Worm (Caenorhabditis elegans) whole organism, L1 larva: Measurements from ENCODE around the gene Y43B11AR.1.

Source experiments
- Y116A8C.19 ChIP-seq: sonication (generic microtip); optimal IDR thresholded peaks from 2 replicates; lab custom pipeline; 2016; ENCODE audit warnings: missing compliant biosample characterization, missing genetic modification characterization, borderline replicate concordance
- aha-1 ChIP-seq: fragments of 150-350 bp; optimal IDR thresholded peaks from 2 replicates; lab custom pipeline; 2014; ENCODE audit warnings: missing biosample characterization, missing genetic modification characterization
- aly-2 ChIP-seq: fragments of 150-350 bp; optimal IDR thresholded peaks from 2 replicates; lab custom pipeline; 2014; ENCODE audit warnings: missing biosample characterization, missing genetic modification characterization
- blmp-1 ChIP-seq: fragments of 150-350 bp; optimal IDR thresholded peaks from 2 replicates; lab custom pipeline; 2014; ENCODE audit warnings: missing biosample characterization, missing genetic modification characterization
- ceh-63 ChIP-seq: fragments of 200-800 bp; sonication (Bioruptor generic); optimal IDR thresholded peaks from 2 replicates; lab custom pipeline; 2018; ENCODE audit warnings: mild to moderate bottlenecking, missing genetic modification characterization, missing compliant biosample characterization
- ceh-8 ChIP-seq: fragments of 200-800 bp; sonication (Bioruptor generic); optimal IDR thresholded peaks from 2 replicates; lab custom pipeline; 2018; ENCODE audit warnings: mild to moderate bottlenecking, missing genetic modification characterization, moderate library complexity, missing compliant biosample characterization
- ceh-88 ChIP-seq: fragments of 200-800 bp; sonication (Bioruptor generic); IDR thresholded peaks from 2 replicates; pipeline ENCODE4 v1.3.6; 2022; ENCODE audit warnings: missing genetic modification characterization, missing compliant biosample characterization
- ceh-90 ChIP-seq: sonication (generic microtip); optimal IDR thresholded peaks from 2 replicates; lab custom pipeline; 2016; ENCODE audit warnings: missing genetic modification characterization, missing compliant biosample characterization
- efl-1 ChIP-seq, 4 experiments: fragments of 150-350 bp; optimal IDR thresholded peaks in 3 of 4; peaks in 1 of 4; 1 replicate in 1 of 4; 2 replicates in 3 of 4; lab custom pipeline; 2014; ENCODE audit warnings: missing biosample characterization in 2 of 4, missing genetic modification characterization in 2 of 4, missing genetic modification reagents in 2 of 4
- elt-3 ChIP-seq, 6 experiments: fragments of 150-350 bp in 1 of 6; sonication (generic microtip); optimal IDR thresholded peaks; 2 replicates each; lab custom pipeline; 2017 to 2018; ENCODE audit warnings: missing biosample characterization in 6 of 6, missing genetic modification characterization in 6 of 6, inconsistent platforms in 1 of 6
- fkh-10 ChIP-seq: sonication (generic microtip); optimal IDR thresholded peaks from 2 replicates; lab custom pipeline; 2017; ENCODE audit warnings: missing biosample characterization, missing genetic modification reagents, missing genetic modification characterization
- fkh-8 ChIP-seq: sonication (generic microtip); optimal IDR thresholded peaks from 2 replicates; lab custom pipeline; 2016; ENCODE audit warnings: mild to moderate bottlenecking, missing genetic modification characterization, missing compliant biosample characterization
- fos-1 ChIP-seq: fragments of 150-350 bp; optimal IDR thresholded peaks from 2 replicates; lab custom pipeline; 2014; ENCODE audit warnings: missing biosample characterization, missing genetic modification characterization
- grh-1 ChIP-seq: fragments of 200-800 bp; sonication (Bioruptor generic); IDR thresholded peaks from 2 replicates; pipeline ENCODE4 v1.3.6; 2022; ENCODE audit warnings: missing genetic modification reagents, missing genetic modification characterization, missing compliant biosample characterization
- hlh-17 ChIP-seq: fragments of 200-800 bp; sonication (Bioruptor generic); optimal IDR thresholded peaks from 2 replicates; lab custom pipeline; 2018; ENCODE audit warnings: missing genetic modification characterization, mild to moderate bottlenecking, missing compliant biosample characterization, moderate library complexity, borderline replicate concordance
- hlh-4 ChIP-seq: sonication (generic microtip); optimal IDR thresholded peaks from 2 replicates; lab custom pipeline; 2016; ENCODE audit warnings: mild to moderate bottlenecking, missing genetic modification characterization, missing compliant biosample characterization
- irx-1 ChIP-seq: sonication (generic microtip); optimal IDR thresholded peaks from 2 replicates; lab custom pipeline; 2016; ENCODE audit warnings: missing genetic modification characterization, missing compliant biosample characterization
- isw-1 ChIP-seq: fragments of 200-800 bp; sonication (Bioruptor generic); IDR thresholded peaks from 2 replicates; pipeline ENCODE4 v1.3.6; 2022; ENCODE audit warnings: missing genetic modification characterization, missing compliant biosample characterization
- jun-1 ChIP-seq: fragments of 150-350 bp; optimal IDR thresholded peaks from 2 replicates; lab custom pipeline; 2014; ENCODE audit warnings: missing biosample characterization, missing genetic modification reagents, missing genetic modification characterization
- lin-13 ChIP-seq: fragments of 150-350 bp; optimal IDR thresholded peaks from 2 replicates; lab custom pipeline; 2014; ENCODE audit warnings: missing biosample characterization, missing genetic modification reagents, missing genetic modification characterization
- lin-15B ChIP-seq: fragments of 150-350 bp; sonication (generic microtip); optimal IDR thresholded peaks from 3 replicates; lab custom pipeline; 2014; ENCODE audit warnings: missing biosample characterization, missing genetic modification characterization
- lin-39 ChIP-seq: fragments of 150-350 bp; optimal IDR thresholded peaks from 2 replicates; lab custom pipeline; 2014; ENCODE audit warnings: missing biosample characterization, missing genetic modification reagents, missing genetic modification characterization
- mdl-1 ChIP-seq, 2 experiments: fragments of 150-350 bp; optimal IDR thresholded peaks; 2 replicates each; lab custom pipeline; 2014 to 2017; ENCODE audit warnings: missing biosample characterization in 2 of 2, missing genetic modification characterization in 2 of 2, inconsistent platforms in 1 of 2
- mef-2 ChIP-seq: fragments of 150-350 bp; optimal IDR thresholded peaks from 2 replicates; lab custom pipeline; 2014; ENCODE audit warnings: missing biosample characterization, missing genetic modification characterization
- mep-1 ChIP-seq: fragments of 150-350 bp; optimal IDR thresholded peaks from 2 replicates; lab custom pipeline; 2014; ENCODE audit warnings: missing biosample characterization, missing genetic modification characterization
- nhr-11 ChIP-seq: fragments of 150-350 bp; optimal IDR thresholded peaks from 2 replicates; lab custom pipeline; 2014; ENCODE audit warnings: missing biosample characterization, missing genetic modification characterization
- nhr-12 ChIP-seq: sonication (generic microtip); optimal IDR thresholded peaks from 2 replicates; lab custom pipeline; 2017; ENCODE audit warnings: missing biosample characterization, missing genetic modification characterization
- nhr-19 ChIP-seq: fragments of 200-800 bp; sonication (Bioruptor generic); conservative IDR thresholded peaks from 2 replicates; pipeline ENCODE4 v1.3.6; 2022; ENCODE audit warnings: missing genetic modification characterization, missing compliant biosample characterization
- nhr-237 ChIP-seq: fragments of 150-350 bp; optimal IDR thresholded peaks from 2 replicates; lab custom pipeline; 2014; ENCODE audit warnings: missing biosample characterization, missing genetic modification characterization
- nhr-71 ChIP-seq: sonication (generic microtip); optimal IDR thresholded peaks from 2 replicates; lab custom pipeline; 2016; ENCODE audit warnings: mild to moderate bottlenecking, missing genetic modification characterization, moderate library complexity, missing compliant biosample characterization
- nhr-85 ChIP-seq: sonication (generic microtip); peaks from one replicate; lab custom pipeline; 2016; ENCODE audit warnings: missing genetic modification characterization, inconsistent platforms, missing compliant biosample characterization
- nhr-90 ChIP-seq: sonication (generic microtip); optimal IDR thresholded peaks from 2 replicates; lab custom pipeline; 2016; ENCODE audit warnings: mild to moderate bottlenecking, missing genetic modification characterization, missing compliant biosample characterization; ENCODE audit not compliant: poor library complexity
- pax-3 ChIP-seq: fragments of 200-800 bp; sonication (Bioruptor generic); optimal IDR thresholded peaks from 2 replicates; lab custom pipeline; 2018; ENCODE audit warnings: mild to moderate bottlenecking, missing genetic modification characterization, moderate library complexity, missing compliant biosample characterization
- skn-1 ChIP-seq: fragments of 150-350 bp; optimal IDR thresholded peaks from 2 replicates; lab custom pipeline; 2014; ENCODE audit warnings: missing biosample characterization, missing genetic modification characterization
- snpc-4 ChIP-seq: fragments of 150-350 bp; optimal IDR thresholded peaks from 2 replicates; lab custom pipeline; 2014; ENCODE audit warnings: missing biosample characterization, missing genetic modification characterization
- snu-23 ChIP-seq: sonication (generic microtip); optimal IDR thresholded peaks from 2 replicates; lab custom pipeline; 2016; ENCODE audit warnings: missing genetic modification characterization, missing compliant biosample characterization
- sox-4 ChIP-seq: sonication (generic microtip); optimal IDR thresholded peaks from 2 replicates; lab custom pipeline; 2016; ENCODE audit warnings: missing genetic modification characterization, missing compliant biosample characterization
- swsn-7 ChIP-seq: sonication (generic microtip); optimal IDR thresholded peaks from 2 replicates; lab custom pipeline; 2016; ENCODE audit warnings: missing genetic modification characterization, missing compliant biosample characterization
- unc-30 ChIP-seq: sonication (generic microtip); optimal IDR thresholded peaks from 2 replicates; lab custom pipeline; 2017; ENCODE audit warnings: missing biosample characterization, missing genetic modification characterization
- unc-62 ChIP-seq: fragments of 150-350 bp; optimal IDR thresholded peaks from 2 replicates; lab custom pipeline; 2014; ENCODE audit warnings: missing biosample characterization, missing genetic modification reagents, missing genetic modification characterization
- zip-4 ChIP-seq: fragments of 200-800 bp; sonication (Bioruptor generic); optimal IDR thresholded peaks from 2 replicates; lab custom pipeline; 2018; ENCODE audit warnings: mild to moderate bottlenecking, missing genetic modification characterization, moderate library complexity, missing compliant biosample characterization

Gene Y43B11AR.1

ce11 chrIV:7049672-7050206, 31.6 kb upstream of the Y43B11AR.1 start, which contains the start of gene nhr-105 (continued):
- no peak for TF ChIP-seq hlh-4 (tag; lab: Kevin White, UChicago)
- TF ChIP-seq swsn-7 (tag; lab: Kevin White, UChicago) = peak; percentile 42
- peak; percentile 8 to 41 for TF ChIP-seq efl-1 (optimal IDR thresholded peaks at IDR 0.05; lab: Kevin White, UChicago)
- TF ChIP-seq efl-1 (GFP tag; optimal IDR thresholded peaks at IDR 0.05 in 1 of 2; lab: Kevin White, UChicago) = no peak
- TF ChIP-seq lin-39 (tag; lab: Kevin White, UChicago) = no peak
- TF ChIP-seq snpc-4 = no peak
- peak; percentile 74 for TF ChIP-seq pax-3 (tag; lab: Kevin White, UChicago)
- TF ChIP-seq elt-3 (tag; optimal IDR thresholded peaks at IDR 0.05; lab: Kevin White, UChicago) = peak in 4 of 6 experiments; percentile 23 to 71 (median 65)
- peak in 1 of 2 experiments; percentile 6 for TF ChIP-seq mdl-1 (tag; optimal IDR thresholded peaks at IDR 0.05; lab: Kevin White, UChicago)
- no peak for TF ChIP-seq isw-1
- TF ChIP-seq nhr-71 (tag; lab: Kevin White, UChicago) = peak; percentile 88
- peak; percentile 39 for TF ChIP-seq lin-13 (GFP tag; lab: Kevin White, UChicago)
- no peak for TF ChIP-seq sox-4
- TF ChIP-seq skn-1 = peak; percentile 25
- no peak for TF ChIP-seq irx-1 (tag; lab: Kevin White, UChicago)
- TF ChIP-seq lin-15B (tag; lab: Kevin White, UChicago) = no peak
- TF ChIP-seq hlh-17 (GFP tag; lab: Kevin White, UChicago) = no peak
- no peak for TF ChIP-seq Y116A8C.19
- TF ChIP-seq nhr-237 (tag; lab: Kevin White, UChicago) = peak; percentile 26
- TF ChIP-seq fkh-10 (GFP tag; lab: Kevin White, UChicago) = no peak
- TF ChIP-seq unc-30 = no peak
- TF ChIP-seq ceh-90 (tag; lab: Kevin White, UChicago) = no peak
- no peak for TF ChIP-seq unc-62 (GFP tag; lab: Kevin White, UChicago)
- peak; percentile 83 for TF ChIP-seq fkh-8
- no peak for TF ChIP-seq mef-2
- TF ChIP-seq mep-1 (tag; lab: Kevin White, UChicago) = peak; percentile 44
- no peak for TF ChIP-seq ceh-63
- TF ChIP-seq blmp-1 (tag; lab: Kevin White, UChicago) = peak; percentile 42
- peak; percentile 71 for TF ChIP-seq nhr-90
- TF ChIP-seq jun-1 (tag; lab: Kevin White, UChicago) = peak; percentile 28
- TF ChIP-seq ceh-8 (GFP tag; lab: Kevin White, UChicago) = no peak
- TF ChIP-seq fos-1 (tag; lab: Kevin White, UChicago) = peak; percentile 82

DNA sequence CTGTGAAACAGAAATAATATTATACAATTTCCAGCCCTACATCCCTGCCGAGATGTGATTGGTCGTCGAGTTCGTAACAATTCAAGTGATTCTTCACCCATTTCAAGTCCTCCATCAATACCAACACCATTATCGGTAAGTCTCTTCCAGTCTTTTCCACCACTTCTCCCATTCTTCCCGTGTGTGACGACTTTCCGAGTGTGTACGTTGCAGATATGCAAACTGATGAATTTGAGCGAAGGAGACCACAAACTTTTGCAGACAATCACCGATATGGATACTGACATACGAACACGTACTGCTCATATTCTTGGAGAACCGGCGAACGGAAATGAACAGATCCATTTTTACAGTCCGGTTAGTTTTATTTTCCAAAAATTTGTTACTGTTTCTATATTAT, 29.8 kb upstream of the Y43B11AR.1 start:
- TF ChIP-seq nhr-85 (peak; percentile 4), grh-1 (GFP tag; lab: Robert Waterston, UW) (0 out of 2 replicates have a peak, but pooled peaks have one; percentile 4), ceh-8 (GFP tag; lab: Kevin White, UChicago) (no peak), snu-23 (GFP tag; lab: Kevin White, UChicago) (no peak)
- TF ChIP-seq, all 84 proteins: peak for 2

- TF ChIP-seq fkh-8 (no peak), mef-2 (no peak), nhr-12 (tag; lab: Kevin White, UChicago) (no peak), nhr-11 (no peak), nhr-19 (GFP tag; lab: Robert Waterston, UW) (no peak), aha-1 (tag; lab: Kevin White, UChicago) (no peak), sox-4 (no peak), ceh-90 (tag; lab: Kevin White, UChicago) (no peak), ceh-88 (GFP tag; lab: Robert Waterston, UW) (no peak), aly-2 (tag; lab: Kevin White, UChicago) (no peak), nhr-237 (tag; lab: Kevin White, UChicago) (no peak), zip-4 (GFP tag; lab: Kevin White, UChicago) (no peak)
These were observed 29.2 kb upstream of the Y43B11AR.1 start for ce11 chrIV:7052135-7052534.
